Worm (Caenorhabditis elegans) whole organism, L2 larva: ENCODE results near the gene D2062.13.
"Not testable (repeated sequence)": the region's sequence is repeated elsewhere in the genome, so short reads cannot be mapped to it uniquely, and the experiment has no call there.

Experiments
- C34F6.9 ChIP-seq: fragments of 150-350 bp; optimal IDR thresholded peaks from 2 replicates; lab custom pipeline; 2014; ENCODE audit warnings: missing biosample characterization, missing genetic modification characterization
- F13H6.1 ChIP-seq: sonication (generic microtip); optimal IDR thresholded peaks from 2 replicates; lab custom pipeline; 2016; ENCODE audit warnings: missing genetic modification characterization, missing compliant biosample characterization
- R02D3.7 ChIP-seq: fragments of 150-350 bp; optimal IDR thresholded peaks from 2 replicates; lab custom pipeline; 2014; ENCODE audit warnings: missing biosample characterization, missing genetic modification characterization
- Y55F3AM.14 ChIP-seq: fragments of 200-800 bp; sonication (Bioruptor generic); optimal IDR thresholded peaks from 2 replicates; lab custom pipeline; 2018; ENCODE audit warnings: mild to moderate bottlenecking, missing genetic modification characterization, missing compliant biosample characterization
- ZK546.5 ChIP-seq: sonication (generic microtip); optimal IDR thresholded peaks from 2 replicates; lab custom pipeline; 2017; ENCODE audit warnings: missing biosample characterization, missing genetic modification characterization
- alr-1 ChIP-seq: fragments of 150-350 bp; optimal IDR thresholded peaks from 2 replicates; lab custom pipeline; 2014; ENCODE audit warnings: missing biosample characterization, missing genetic modification characterization
- aly-2 ChIP-seq: fragments of 150-350 bp; optimal IDR thresholded peaks from 2 replicates; lab custom pipeline; 2014; ENCODE audit warnings: missing biosample characterization, missing genetic modification characterization
- ama-1 ChIP-seq: fragments of 150-350 bp; optimal IDR thresholded peaks from 2 replicates; lab custom pipeline; 2018; ENCODE audit warnings: inconsistent platforms
- blmp-1 ChIP-seq: sonication (generic microtip); optimal IDR thresholded peaks from 2 replicates; lab custom pipeline; 2017; ENCODE audit warnings: missing genetic modification characterization, mild to moderate bottlenecking, missing compliant biosample characterization, antibody characterized with exemption, moderate library complexity; ENCODE audit not compliant: insufficient read depth
- ceh-16 ChIP-seq: fragments of 150-350 bp; optimal IDR thresholded peaks from 2 replicates; lab custom pipeline; 2014; ENCODE audit warnings: missing biosample characterization, missing genetic modification characterization
- ceh-82 ChIP-seq: fragments of 150-350 bp; optimal IDR thresholded peaks from 2 replicates; lab custom pipeline; 2014; ENCODE audit warnings: missing biosample characterization, missing genetic modification characterization
- crh-2 ChIP-seq: sonication (generic microtip); optimal IDR thresholded peaks from 2 replicates; lab custom pipeline; 2017; ENCODE audit warnings: missing biosample characterization, missing genetic modification characterization
- dmd-4 ChIP-seq: sonication (generic microtip); optimal IDR thresholded peaks from 2 replicates; lab custom pipeline; 2017; ENCODE audit warnings: missing biosample characterization, missing genetic modification characterization
- egl-27 ChIP-seq: sonication (generic microtip); optimal IDR thresholded peaks from 3 replicates; lab custom pipeline; 2017; ENCODE audit warnings: missing biosample characterization, missing genetic modification reagents, missing genetic modification characterization
- elt-1 ChIP-seq: fragments of 150-350 bp; optimal IDR thresholded peaks from 2 replicates; lab custom pipeline; 2014; ENCODE audit warnings: missing biosample characterization, missing genetic modification characterization
- elt-3 ChIP-seq: sonication (generic microtip); optimal IDR thresholded peaks from 2 replicates; lab custom pipeline; 2017; ENCODE audit warnings: missing biosample characterization, missing genetic modification characterization
- fos-1 ChIP-seq: fragments of 150-350 bp; optimal IDR thresholded peaks from 2 replicates; lab custom pipeline; 2014; ENCODE audit warnings: missing biosample characterization, missing genetic modification characterization
- gmeb-1 ChIP-seq: fragments of 150-350 bp; optimal IDR thresholded peaks from 2 replicates; lab custom pipeline; 2014; ENCODE audit warnings: missing biosample characterization, missing genetic modification characterization
- lin-11 ChIP-seq: fragments of 150-350 bp; sonication (generic microtip); optimal IDR thresholded peaks from 2 replicates; lab custom pipeline; 2014; ENCODE audit warnings: missing biosample characterization, missing genetic modification characterization, inconsistent platforms, mixed read lengths
- lin-13 ChIP-seq: fragments of 150-350 bp; optimal IDR thresholded peaks from 2 replicates; lab custom pipeline; 2014; ENCODE audit warnings: missing biosample characterization, missing genetic modification reagents, missing genetic modification characterization
- lin-39 ChIP-seq: fragments of 150-350 bp; optimal IDR thresholded peaks from 2 replicates; lab custom pipeline; 2014; ENCODE audit warnings: missing biosample characterization, missing genetic modification reagents, missing genetic modification characterization
- lsy-2 ChIP-seq, 2 experiments: fragments of 150-350 bp in 1 of 2; sonication (generic microtip) in 1 of 2; optimal IDR thresholded peaks; 2 replicates each; lab custom pipeline; 2014 to 2017; ENCODE audit warnings: missing biosample characterization in 2 of 2, missing genetic modification characterization in 2 of 2
- mab-5 ChIP-seq: fragments of 150-350 bp; optimal IDR thresholded peaks from 2 replicates; lab custom pipeline; 2014; ENCODE audit warnings: missing biosample characterization, missing genetic modification characterization
- mbf-1 ChIP-seq: sonication (generic microtip); optimal IDR thresholded peaks from 2 replicates; lab custom pipeline; 2017; ENCODE audit warnings: missing biosample characterization, missing genetic modification characterization
- mdl-1 ChIP-seq, 2 experiments: fragments of 150-350 bp in 1 of 2; sonication (generic microtip) in 1 of 2; optimal IDR thresholded peaks; 2 replicates each; lab custom pipeline; 2017; ENCODE audit warnings: missing biosample characterization in 2 of 2, missing genetic modification characterization in 2 of 2
- nhr-10 ChIP-seq: sonication (generic microtip); optimal IDR thresholded peaks from 2 replicates; lab custom pipeline; 2017; ENCODE audit warnings: missing biosample characterization, missing genetic modification characterization
- nhr-11 ChIP-seq: fragments of 150-350 bp; optimal IDR thresholded peaks from 2 replicates; lab custom pipeline; 2014; ENCODE audit warnings: missing biosample characterization, missing genetic modification characterization
- nhr-12 ChIP-seq: fragments of 150-350 bp; optimal IDR thresholded peaks from 2 replicates; lab custom pipeline; 2014; ENCODE audit warnings: missing biosample characterization, missing genetic modification characterization
- nhr-129 ChIP-seq: fragments of 150-350 bp; optimal IDR thresholded peaks from 2 replicates; lab custom pipeline; 2014; ENCODE audit warnings: missing biosample characterization, missing genetic modification characterization
- nhr-21 ChIP-seq: fragments of 150-350 bp; optimal IDR thresholded peaks from 2 replicates; lab custom pipeline; 2014; ENCODE audit warnings: missing biosample characterization, missing genetic modification characterization
- nhr-23 ChIP-seq: fragments of 150-350 bp; optimal IDR thresholded peaks from 2 replicates; lab custom pipeline; 2014; ENCODE audit warnings: missing biosample characterization, missing genetic modification reagents, missing genetic modification characterization
- nhr-237 ChIP-seq: fragments of 150-350 bp; optimal IDR thresholded peaks from 2 replicates; lab custom pipeline; 2014; ENCODE audit warnings: missing biosample characterization, missing genetic modification characterization
- nhr-25 ChIP-seq: fragments of 150-350 bp; sonication (generic microtip); optimal IDR thresholded peaks from 3 replicates; lab custom pipeline; 2014; ENCODE audit warnings: missing biosample characterization, missing genetic modification characterization
- nhr-6 ChIP-seq: fragments of 150-350 bp; optimal IDR thresholded peaks from 2 replicates; lab custom pipeline; 2014; ENCODE audit warnings: missing biosample characterization, missing genetic modification characterization
- nhr-77 ChIP-seq: fragments of 150-350 bp; optimal IDR thresholded peaks from 2 replicates; lab custom pipeline; 2014; ENCODE audit warnings: missing biosample characterization, missing genetic modification characterization
- peb-1 ChIP-seq: fragments of 150-350 bp; optimal IDR thresholded peaks from 2 replicates; lab custom pipeline; 2014; ENCODE audit warnings: missing biosample characterization, missing genetic modification characterization
- sem-4 ChIP-seq: fragments of 150-350 bp; optimal IDR thresholded peaks from 2 replicates; lab custom pipeline; 2014; ENCODE audit warnings: missing biosample characterization, missing genetic modification reagents, missing genetic modification characterization
- skn-1 ChIP-seq: sonication (generic microtip); optimal IDR thresholded peaks from 2 replicates; lab custom pipeline; 2017; ENCODE audit warnings: missing biosample characterization, missing genetic modification characterization
- sma-9 ChIP-seq, 2 experiments: fragments of 150-350 bp in 1 of 2; sonication (generic microtip) in 1 of 2; optimal IDR thresholded peaks; 2 replicates each; lab custom pipeline; 2014 to 2016; ENCODE audit warnings: missing genetic modification characterization in 2 of 2, mild to moderate bottlenecking in 1 of 2, missing biosample characterization in 1 of 2, missing compliant biosample characterization in 1 of 2, missing genetic modification reagents in 1 of 2, moderate library complexity in 1 of 2
- snpc-4 ChIP-seq: fragments of 150-350 bp; optimal IDR thresholded peaks from 2 replicates; lab custom pipeline; 2014; ENCODE audit warnings: missing biosample characterization, missing genetic modification characterization
- unc-39 ChIP-seq: fragments of 150-350 bp; optimal IDR thresholded peaks from 2 replicates; lab custom pipeline; 2014; ENCODE audit warnings: missing biosample characterization, missing genetic modification characterization
- unc-55 ChIP-seq: fragments of 150-350 bp; sonication (generic microtip); optimal IDR thresholded peaks from 3 replicates; lab custom pipeline; 2014; ENCODE audit warnings: missing biosample characterization, missing genetic modification reagents, missing genetic modification characterization
- unc-62 ChIP-seq: fragments of 150-350 bp; optimal IDR thresholded peaks from 2 replicates; lab custom pipeline; 2014; ENCODE audit warnings: missing biosample characterization, missing genetic modification reagents, missing genetic modification characterization
- zag-1 ChIP-seq: fragments of 150-350 bp; optimal IDR thresholded peaks from 2 replicates; lab custom pipeline; 2014; ENCODE audit warnings: missing biosample characterization, missing genetic modification characterization
- ztf-1 ChIP-seq: fragments of 200-800 bp; sonication (Bioruptor generic); conservative IDR thresholded peaks from 2 replicates; pipeline ENCODE4 v1.3.6; 2022; ENCODE audit warnings: missing genetic modification characterization, missing compliant biosample characterization
- ztf-11 ChIP-seq: sonication (generic microtip); optimal IDR thresholded peaks from 2 replicates; lab custom pipeline; 2017; ENCODE audit warnings: missing biosample characterization, missing genetic modification characterization
- ztf-4 ChIP-seq: fragments of 150-350 bp; optimal IDR thresholded peaks from 2 replicates; lab custom pipeline; 2014; ENCODE audit warnings: missing biosample characterization, missing genetic modification characterization

D2062.13 gene

DNA sequence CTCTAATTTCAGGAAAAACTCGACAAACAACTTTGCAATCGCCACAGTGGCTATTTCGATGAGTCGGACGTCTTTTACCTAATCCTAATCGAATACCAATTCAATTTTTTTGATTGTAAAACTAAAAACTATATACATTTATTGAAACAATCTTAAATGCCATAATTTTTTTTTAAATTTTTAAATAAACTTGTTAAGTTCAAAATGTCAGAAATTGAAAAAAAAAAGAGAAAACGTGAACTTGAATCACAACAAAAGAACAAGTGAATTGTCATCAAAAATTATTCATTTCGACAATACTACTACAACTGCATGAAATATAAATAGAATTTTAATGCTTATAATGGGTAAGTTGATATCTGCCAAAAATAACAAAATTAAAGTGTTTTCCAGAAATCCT, at the start of gene D2062.13:
TSS of gene D2062.13 (plus strand) at position 301 of the 400 bp plus-strand sequence.
- not testable (repeated sequence) for TF ChIP-seq egl-27; lin-13 (GFP tag; lab: Kevin White, UChicago); ama-1

- TF ChIP-seq ZK546.5 (tag; lab: Kevin White, UChicago) (no peak), ceh-16 (tag; lab: Kevin White, UChicago) (no peak), unc-39 (no peak), lin-13 (GFP tag; lab: Kevin White, UChicago) (no peak), lsy-2 (tag; optimal IDR thresholded peaks at IDR 0.05; lab: Kevin White, UChicago) (no peak), F13H6.1 (no peak), nhr-12 (tag; lab: Kevin White, UChicago) (no peak), mbf-1 (no peak), peb-1 (tag; lab: Kevin White, UChicago) (no peak), Y55F3AM.14 (GFP tag; lab: Kevin White, UChicago) (no peak), R02D3.7 (tag; lab: Kevin White, UChicago) (no peak), C34F6.9 (no peak), egl-27 (no peak), fos-1 (no peak), elt-3 (no peak), ztf-4 (tag; lab: Kevin White, UChicago) (no peak), lin-39 (no peak), nhr-129 (no peak), lin-11 (tag; lab: Kevin White, UChicago) (no peak), ceh-82 (tag; lab: Kevin White, UChicago) (no peak)
Measured at ce11 chrII:2563973-2564372, 48.4 kb upstream of the D2062.13 start, which contains the start of gene nep-18. nep-18 (minus strand) TSS chrII:2564073.

- TF ChIP-seq lsy-2 (tag; optimal IDR thresholded peaks at IDR 0.05; lab: Kevin White, UChicago) (peak; percentile 84 to 93), snpc-4 (tag; lab: Kevin White, UChicago) (peak; percentile 65), gmeb-1 (peak; percentile 88), ceh-16 (tag; lab: Kevin White, UChicago) (peak; percentile 4), zag-1 (tag; lab: Kevin White, UChicago) (peak; percentile 13), elt-1 (tag; lab: Kevin White, UChicago) (no peak), unc-62 (GFP tag; lab: Kevin White, UChicago) (no peak), nhr-77 (tag; lab: Kevin White, UChicago) (peak; percentile 13), ztf-11 (tag; lab: Kevin White, UChicago) (no peak), crh-2 (tag; lab: Kevin White, UChicago) (peak; percentile 82), mab-5 (tag; lab: Kevin White, UChicago) (peak; percentile 65), C34F6.9 (peak; percentile 90), ZK546.5 (tag; lab: Kevin White, UChicago) (peak; percentile 30), unc-39 (no peak), sma-9 (GFP tag; optimal IDR thresholded peaks at IDR 0.05; lab: Kevin White, UChicago) (no peak), sma-9 (tag; optimal IDR thresholded peaks at IDR 0.05; lab: Kevin White, UChicago) (no peak), elt-3 (no peak), mbf-1 (no peak), nhr-23 (tag; lab: Kevin White, UChicago) (no peak), ceh-82 (tag; lab: Kevin White, UChicago) (no peak), lin-39 (no peak), nhr-11 (no peak), aly-2 (no peak), ama-1 (no peak), nhr-129 (no peak), lin-11 (tag; lab: Kevin White, UChicago) (no peak), sem-4 (tag; lab: Kevin White, UChicago) (peak; percentile 85), nhr-21 (tag; lab: Kevin White, UChicago) (peak; percentile 38), R02D3.7 (tag; lab: Kevin White, UChicago) (peak; percentile 6), F13H6.1 (no peak), nhr-237 (peak; percentile 9), blmp-1 (tag; lab: Kevin White, UChicago) (peak; percentile 8), lin-13 (GFP tag; lab: Kevin White, UChicago) (peak; percentile 88), egl-27 (peak; percentile 32), fos-1 (peak; percentile 60), peb-1 (tag; lab: Kevin White, UChicago) (no peak), Y55F3AM.14 (GFP tag; lab: Kevin White, UChicago) (no peak), dmd-4 (no peak), alr-1 (tag; lab: Kevin White, UChicago) (no peak), unc-55 (peak; percentile 94), nhr-12 (tag; lab: Kevin White, UChicago) (peak; percentile 41), skn-1 (tag; lab: Kevin White, UChicago) (no peak), ztf-1 (GFP tag; lab: Robert Waterston, UW) (no peak), nhr-10 (peak; percentile 67), nhr-25 (tag; lab: Kevin White, UChicago) (peak; percentile 81), nhr-6 (tag; lab: Kevin White, UChicago) (peak; percentile 33), mdl-1 (tag; optimal IDR thresholded peaks at IDR 0.05; lab: Kevin White, UChicago) (peak in 1 of 2 experiments; percentile 28), ztf-4 (tag; lab: Kevin White, UChicago) (peak; percentile 17)
Measured at ce11 chrII:2564899-2565298, 47.5 kb upstream of the D2062.13 start, which contains the start of gene usp-39. usp-39 (plus strand) TSS chrII:2565275.
